Worm (Caenorhabditis elegans) whole organism, L2 larva: Measurements from ENCODE around the gene C09F9.1.

Experiments used
- C34F6.9 ChIP-seq: fragments of 150-350 bp; optimal IDR thresholded peaks from 2 replicates; lab custom pipeline; 2014; ENCODE audit warnings: missing biosample characterization, missing genetic modification characterization
- F13H6.1 ChIP-seq: sonication (generic microtip); optimal IDR thresholded peaks from 2 replicates; lab custom pipeline; 2016; ENCODE audit warnings: missing genetic modification characterization, missing compliant biosample characterization
- R02D3.7 ChIP-seq: fragments of 150-350 bp; optimal IDR thresholded peaks from 2 replicates; lab custom pipeline; 2014; ENCODE audit warnings: missing biosample characterization, missing genetic modification characterization
- Y55F3AM.14 ChIP-seq: fragments of 200-800 bp; sonication (Bioruptor generic); optimal IDR thresholded peaks from 2 replicates; lab custom pipeline; 2018; ENCODE audit warnings: mild to moderate bottlenecking, missing genetic modification characterization, missing compliant biosample characterization
- ZK546.5 ChIP-seq: sonication (generic microtip); optimal IDR thresholded peaks from 2 replicates; lab custom pipeline; 2017; ENCODE audit warnings: missing biosample characterization, missing genetic modification characterization
- alr-1 ChIP-seq: fragments of 150-350 bp; optimal IDR thresholded peaks from 2 replicates; lab custom pipeline; 2014; ENCODE audit warnings: missing biosample characterization, missing genetic modification characterization
- aly-2 ChIP-seq: fragments of 150-350 bp; optimal IDR thresholded peaks from 2 replicates; lab custom pipeline; 2014; ENCODE audit warnings: missing biosample characterization, missing genetic modification characterization
- ama-1 ChIP-seq: fragments of 150-350 bp; optimal IDR thresholded peaks from 2 replicates; lab custom pipeline; 2018; ENCODE audit warnings: inconsistent platforms
- blmp-1 ChIP-seq: sonication (generic microtip); optimal IDR thresholded peaks from 2 replicates; lab custom pipeline; 2017; ENCODE audit warnings: missing genetic modification characterization, mild to moderate bottlenecking, missing compliant biosample characterization, antibody characterized with exemption, moderate library complexity; ENCODE audit not compliant: insufficient read depth
- ceh-16 ChIP-seq: fragments of 150-350 bp; optimal IDR thresholded peaks from 2 replicates; lab custom pipeline; 2014; ENCODE audit warnings: missing biosample characterization, missing genetic modification characterization
- ceh-82 ChIP-seq: fragments of 150-350 bp; optimal IDR thresholded peaks from 2 replicates; lab custom pipeline; 2014; ENCODE audit warnings: missing biosample characterization, missing genetic modification characterization
- crh-2 ChIP-seq: sonication (generic microtip); optimal IDR thresholded peaks from 2 replicates; lab custom pipeline; 2017; ENCODE audit warnings: missing biosample characterization, missing genetic modification characterization
- dmd-4 ChIP-seq: sonication (generic microtip); optimal IDR thresholded peaks from 2 replicates; lab custom pipeline; 2017; ENCODE audit warnings: missing biosample characterization, missing genetic modification characterization
- egl-27 ChIP-seq: sonication (generic microtip); optimal IDR thresholded peaks from 3 replicates; lab custom pipeline; 2017; ENCODE audit warnings: missing biosample characterization, missing genetic modification reagents, missing genetic modification characterization
- elt-1 ChIP-seq: fragments of 150-350 bp; optimal IDR thresholded peaks from 2 replicates; lab custom pipeline; 2014; ENCODE audit warnings: missing biosample characterization, missing genetic modification characterization
- elt-3 ChIP-seq: sonication (generic microtip); optimal IDR thresholded peaks from 2 replicates; lab custom pipeline; 2017; ENCODE audit warnings: missing biosample characterization, missing genetic modification characterization
- fos-1 ChIP-seq: fragments of 150-350 bp; optimal IDR thresholded peaks from 2 replicates; lab custom pipeline; 2014; ENCODE audit warnings: missing biosample characterization, missing genetic modification characterization
- gmeb-1 ChIP-seq: fragments of 150-350 bp; optimal IDR thresholded peaks from 2 replicates; lab custom pipeline; 2014; ENCODE audit warnings: missing biosample characterization, missing genetic modification characterization
- lin-11 ChIP-seq: fragments of 150-350 bp; sonication (generic microtip); optimal IDR thresholded peaks from 2 replicates; lab custom pipeline; 2014; ENCODE audit warnings: missing biosample characterization, missing genetic modification characterization, inconsistent platforms, mixed read lengths
- lin-13 ChIP-seq: fragments of 150-350 bp; optimal IDR thresholded peaks from 2 replicates; lab custom pipeline; 2014; ENCODE audit warnings: missing biosample characterization, missing genetic modification reagents, missing genetic modification characterization
- lin-39 ChIP-seq: fragments of 150-350 bp; optimal IDR thresholded peaks from 2 replicates; lab custom pipeline; 2014; ENCODE audit warnings: missing biosample characterization, missing genetic modification reagents, missing genetic modification characterization
- lsy-2 ChIP-seq, 2 experiments: fragments of 150-350 bp in 1 of 2; sonication (generic microtip) in 1 of 2; optimal IDR thresholded peaks; 2 replicates each; lab custom pipeline; 2014 to 2017; ENCODE audit warnings: missing biosample characterization in 2 of 2, missing genetic modification characterization in 2 of 2
- mab-5 ChIP-seq: fragments of 150-350 bp; optimal IDR thresholded peaks from 2 replicates; lab custom pipeline; 2014; ENCODE audit warnings: missing biosample characterization, missing genetic modification characterization
- mbf-1 ChIP-seq: sonication (generic microtip); optimal IDR thresholded peaks from 2 replicates; lab custom pipeline; 2017; ENCODE audit warnings: missing biosample characterization, missing genetic modification characterization
- mdl-1 ChIP-seq, 2 experiments: fragments of 150-350 bp in 1 of 2; sonication (generic microtip) in 1 of 2; optimal IDR thresholded peaks; 2 replicates each; lab custom pipeline; 2017; ENCODE audit warnings: missing biosample characterization in 2 of 2, missing genetic modification characterization in 2 of 2
- nhr-10 ChIP-seq: sonication (generic microtip); optimal IDR thresholded peaks from 2 replicates; lab custom pipeline; 2017; ENCODE audit warnings: missing biosample characterization, missing genetic modification characterization
- nhr-11 ChIP-seq: fragments of 150-350 bp; optimal IDR thresholded peaks from 2 replicates; lab custom pipeline; 2014; ENCODE audit warnings: missing biosample characterization, missing genetic modification characterization
- nhr-12 ChIP-seq: fragments of 150-350 bp; optimal IDR thresholded peaks from 2 replicates; lab custom pipeline; 2014; ENCODE audit warnings: missing biosample characterization, missing genetic modification characterization
- nhr-129 ChIP-seq: fragments of 150-350 bp; optimal IDR thresholded peaks from 2 replicates; lab custom pipeline; 2014; ENCODE audit warnings: missing biosample characterization, missing genetic modification characterization
- nhr-21 ChIP-seq: fragments of 150-350 bp; optimal IDR thresholded peaks from 2 replicates; lab custom pipeline; 2014; ENCODE audit warnings: missing biosample characterization, missing genetic modification characterization
- nhr-23 ChIP-seq: fragments of 150-350 bp; optimal IDR thresholded peaks from 2 replicates; lab custom pipeline; 2014; ENCODE audit warnings: missing biosample characterization, missing genetic modification reagents, missing genetic modification characterization
- nhr-237 ChIP-seq: fragments of 150-350 bp; optimal IDR thresholded peaks from 2 replicates; lab custom pipeline; 2014; ENCODE audit warnings: missing biosample characterization, missing genetic modification characterization
- nhr-25 ChIP-seq: fragments of 150-350 bp; sonication (generic microtip); optimal IDR thresholded peaks from 3 replicates; lab custom pipeline; 2014; ENCODE audit warnings: missing biosample characterization, missing genetic modification characterization
- nhr-6 ChIP-seq: fragments of 150-350 bp; optimal IDR thresholded peaks from 2 replicates; lab custom pipeline; 2014; ENCODE audit warnings: missing biosample characterization, missing genetic modification characterization
- nhr-77 ChIP-seq: fragments of 150-350 bp; optimal IDR thresholded peaks from 2 replicates; lab custom pipeline; 2014; ENCODE audit warnings: missing biosample characterization, missing genetic modification characterization
- peb-1 ChIP-seq: fragments of 150-350 bp; optimal IDR thresholded peaks from 2 replicates; lab custom pipeline; 2014; ENCODE audit warnings: missing biosample characterization, missing genetic modification characterization
- sem-4 ChIP-seq: fragments of 150-350 bp; optimal IDR thresholded peaks from 2 replicates; lab custom pipeline; 2014; ENCODE audit warnings: missing biosample characterization, missing genetic modification reagents, missing genetic modification characterization
- skn-1 ChIP-seq: sonication (generic microtip); optimal IDR thresholded peaks from 2 replicates; lab custom pipeline; 2017; ENCODE audit warnings: missing biosample characterization, missing genetic modification characterization
- sma-3 ChIP-seq: sonication (generic microtip); optimal IDR thresholded peaks from 2 replicates; lab custom pipeline; 2016; ENCODE audit warnings: missing genetic modification reagents, missing genetic modification characterization, missing compliant biosample characterization
- sma-9 ChIP-seq, 2 experiments: fragments of 150-350 bp in 1 of 2; sonication (generic microtip) in 1 of 2; optimal IDR thresholded peaks; 2 replicates each; lab custom pipeline; 2014 to 2016; ENCODE audit warnings: missing genetic modification characterization in 2 of 2, mild to moderate bottlenecking in 1 of 2, missing biosample characterization in 1 of 2, missing compliant biosample characterization in 1 of 2, missing genetic modification reagents in 1 of 2, moderate library complexity in 1 of 2
- snpc-4 ChIP-seq: fragments of 150-350 bp; optimal IDR thresholded peaks from 2 replicates; lab custom pipeline; 2014; ENCODE audit warnings: missing biosample characterization, missing genetic modification characterization
- unc-39 ChIP-seq: fragments of 150-350 bp; optimal IDR thresholded peaks from 2 replicates; lab custom pipeline; 2014; ENCODE audit warnings: missing biosample characterization, missing genetic modification characterization
- unc-55 ChIP-seq: fragments of 150-350 bp; sonication (generic microtip); optimal IDR thresholded peaks from 3 replicates; lab custom pipeline; 2014; ENCODE audit warnings: missing biosample characterization, missing genetic modification reagents, missing genetic modification characterization
- unc-62 ChIP-seq: fragments of 150-350 bp; optimal IDR thresholded peaks from 2 replicates; lab custom pipeline; 2014; ENCODE audit warnings: missing biosample characterization, missing genetic modification reagents, missing genetic modification characterization
- zag-1 ChIP-seq: fragments of 150-350 bp; optimal IDR thresholded peaks from 2 replicates; lab custom pipeline; 2014; ENCODE audit warnings: missing biosample characterization, missing genetic modification characterization
- ztf-1 ChIP-seq: fragments of 200-800 bp; sonication (Bioruptor generic); conservative IDR thresholded peaks from 2 replicates; pipeline ENCODE4 v1.3.6; 2022; ENCODE audit warnings: missing genetic modification characterization, missing compliant biosample characterization
- ztf-11 ChIP-seq: sonication (generic microtip); optimal IDR thresholded peaks from 2 replicates; lab custom pipeline; 2017; ENCODE audit warnings: missing biosample characterization, missing genetic modification characterization
- ztf-4 ChIP-seq: fragments of 150-350 bp; optimal IDR thresholded peaks from 2 replicates; lab custom pipeline; 2014; ENCODE audit warnings: missing biosample characterization, missing genetic modification characterization

C09F9.1 gene

DNA sequence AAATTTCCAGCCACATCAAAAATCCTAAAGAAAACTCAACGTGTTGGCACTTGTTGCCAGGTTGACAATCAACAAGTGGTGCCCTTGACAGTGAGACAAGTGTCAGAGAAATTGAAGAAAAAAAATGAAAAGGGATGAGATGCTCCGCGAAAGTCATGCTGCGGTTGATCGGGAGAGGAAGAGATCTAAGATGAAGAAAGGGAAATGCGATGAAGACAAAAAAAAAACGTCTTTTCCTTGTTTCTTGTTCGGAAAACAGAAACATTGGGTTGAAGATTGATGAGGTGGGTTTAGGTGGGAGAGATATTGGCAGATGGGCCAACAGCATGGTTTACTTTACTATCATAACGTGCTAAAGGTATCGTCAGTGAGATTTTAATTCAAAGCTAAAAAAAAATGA lies 28.0 kb upstream of the C09F9.1 start:
- TF ChIP-seq nhr-25 (tag; lab: Kevin White, UChicago): no peak
- peak; percentile 41 for TF ChIP-seq nhr-129 (tag; lab: Kevin White, UChicago)

DNA sequence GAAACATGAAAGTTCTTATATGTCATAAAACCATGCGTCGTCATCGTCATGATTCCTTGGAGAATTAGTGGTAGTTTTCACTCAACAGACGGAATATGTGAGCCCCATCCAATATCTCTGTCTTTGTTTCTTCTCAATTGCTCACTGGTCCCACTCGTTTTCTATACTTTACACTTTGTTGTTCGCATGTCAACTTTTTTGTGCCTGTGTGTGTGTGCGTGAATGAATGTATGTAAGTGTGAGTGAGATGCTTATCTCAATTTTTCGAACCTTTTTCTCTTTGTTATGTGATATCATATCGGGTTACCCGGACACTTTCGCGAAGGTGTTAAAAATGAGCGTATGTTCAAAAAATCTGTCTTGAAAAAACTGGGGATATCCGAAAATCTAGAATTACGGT lies 26.1 kb upstream of the C09F9.1 start:
- TF ChIP-seq sma-9 (GFP tag; optimal IDR thresholded peaks at IDR 0.05; lab: Kevin White, UChicago) (peak; percentile 5), sma-9 (tag; optimal IDR thresholded peaks at IDR 0.05; lab: Kevin White, UChicago) (no peak), sma-3 (no peak)
- TF ChIP-seq, all 48 proteins: peak for 1

DNA sequence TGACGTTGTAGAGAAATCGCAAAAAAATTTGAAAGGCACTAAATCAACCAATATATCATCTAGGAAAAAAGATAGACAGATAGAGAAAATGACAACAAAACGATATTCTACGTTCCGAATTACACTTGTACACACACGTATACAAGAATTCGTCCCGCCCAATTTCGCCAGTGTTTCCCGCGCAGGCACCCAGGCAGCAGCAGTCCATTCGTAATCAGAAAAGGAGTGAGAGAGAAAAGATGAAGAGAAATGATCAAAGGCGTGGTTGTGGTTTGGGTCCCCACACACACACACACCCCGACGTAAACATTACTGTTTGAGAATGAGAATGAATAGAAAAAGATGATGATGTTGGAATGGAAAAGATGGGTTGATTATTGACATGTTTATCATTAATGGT lies 24.5 kb upstream of the C09F9.1 start:
- TF ChIP-seq ztf-11 (no peak), peb-1 (no peak), blmp-1 (tag; lab: Kevin White, UChicago) (peak; percentile 65), nhr-23 (no peak), unc-55 (no peak), nhr-10 (tag; lab: Kevin White, UChicago) (no peak), ZK546.5 (no peak), nhr-11 (no peak), sma-9 (GFP tag; optimal IDR thresholded peaks at IDR 0.05; lab: Kevin White, UChicago) (peak; percentile 8), sma-9 (tag; optimal IDR thresholded peaks at IDR 0.05; lab: Kevin White, UChicago) (no peak), crh-2 (tag; lab: Kevin White, UChicago) (no peak), unc-62 (GFP tag; lab: Kevin White, UChicago) (no peak), alr-1 (tag; lab: Kevin White, UChicago) (no peak), lin-13 (GFP tag; lab: Kevin White, UChicago) (no peak), egl-27 (no peak), C34F6.9 (tag; lab: Kevin White, UChicago) (no peak), nhr-6 (tag; lab: Kevin White, UChicago) (no peak), lin-39 (no peak), snpc-4 (tag; lab: Kevin White, UChicago) (no peak), gmeb-1 (tag; lab: Kevin White, UChicago) (no peak), skn-1 (tag; lab: Kevin White, UChicago) (no peak), ztf-1 (GFP tag; lab: Robert Waterston, UW) (no peak), Y55F3AM.14 (GFP tag; lab: Kevin White, UChicago) (no peak), ama-1 (lab: Kevin White, UChicago) (no peak), lin-11 (tag; lab: Kevin White, UChicago) (no peak), nhr-12 (tag; lab: Kevin White, UChicago) (no peak), nhr-25 (tag; lab: Kevin White, UChicago) (peak; percentile 61), elt-1 (tag; lab: Kevin White, UChicago) (no peak), dmd-4 (no peak), elt-3 (tag; lab: Kevin White, UChicago) (no peak), mbf-1 (tag; lab: Kevin White, UChicago) (no peak), sem-4 (no peak), mab-5 (tag; lab: Kevin White, UChicago) (no peak), zag-1 (tag; lab: Kevin White, UChicago) (no peak), ceh-82 (tag; lab: Kevin White, UChicago) (no peak), nhr-237 (tag; lab: Kevin White, UChicago) (no peak), lsy-2 (tag; optimal IDR thresholded peaks at IDR 0.05; lab: Kevin White, UChicago) (no peak), ceh-16 (tag; lab: Kevin White, UChicago) (no peak), mdl-1 (tag; optimal IDR thresholded peaks at IDR 0.05; lab: Kevin White, UChicago) (no peak), R02D3.7 (tag; lab: Kevin White, UChicago) (no peak), F13H6.1 (no peak), unc-39 (no peak), nhr-77 (tag; lab: Kevin White, UChicago) (no peak), sma-3 (peak; percentile 60), nhr-21 (tag; lab: Kevin White, UChicago) (peak; percentile 47), ztf-4 (no peak), nhr-129 (tag; lab: Kevin White, UChicago) (no peak), aly-2 (no peak), fos-1 (tag; lab: Kevin White, UChicago) (peak; percentile 42)
